Worm (Caenorhabditis elegans): ENCODE measurements around the gene fil-2.

fil-2 gene

ce11 chrV:6243260-6243659 lies 35.6 kb upstream of the fil-2 start:
- TF ChIP-seq snpc-4 (tag; optimal IDR thresholded peaks at IDR 0.05): no peak
- TF ChIP-seq zip-8 (tag; optimal IDR thresholded peaks at IDR 0.05): no peak
- no peak for TF ChIP-seq nhr-28 (tag; optimal IDR thresholded peaks at IDR 0.05)
- no peak for TF ChIP-seq M03D4.4 (tag; optimal IDR thresholded peaks at IDR 0.05)
- no peak for TF ChIP-seq sem-2 (GFP tag; optimal IDR thresholded peaks at IDR 0.05)
- TF ChIP-seq lsy-2 (tag; optimal IDR thresholded peaks at IDR 0.05): no peak
- no peak for TF ChIP-seq ham-2 (GFP tag; optimal IDR thresholded peaks at IDR 0.05)
- no peak for TF ChIP-seq lin-13 (tag; optimal IDR thresholded peaks at IDR 0.05)
- TF ChIP-seq tbx-8 (GFP tag; optimal IDR thresholded peaks at IDR 0.05): no peak
- no peak for TF ChIP-seq ceh-83 (GFP tag; optimal IDR thresholded peaks at IDR 0.05)
- no peak for TF ChIP-seq mep-1 (tag; optimal IDR thresholded peaks at IDR 0.05)
- TF ChIP-seq elt-1 (tag; optimal IDR thresholded peaks at IDR 0.05; ENCODE audit: borderline replicate concordance, insufficient read depth): no peak
- no peak for TF ChIP-seq nhr-76 (tag; optimal IDR thresholded peaks at IDR 0.05)

ce11 chrV:6244631-6245030 lies 34.2 kb upstream of the fil-2 start:
- TF ChIP-seq unc-39 (tag; optimal IDR thresholded peaks at IDR 0.05): no peak
- TF ChIP-seq unc-62 (GFP tag; optimal IDR thresholded peaks at IDR 0.05): no peak
- peak; percentile 26 for TF ChIP-seq ces-1 (GFP tag; optimal IDR thresholded peaks at IDR 0.05)
- TF ChIP-seq ceh-39 (tag; optimal IDR thresholded peaks at IDR 0.05): no peak
- no peak for TF ChIP-seq lin-13 (tag; optimal IDR thresholded peaks at IDR 0.05)
- TF ChIP-seq nhr-2 (tag; optimal IDR thresholded peaks at IDR 0.05): no peak
- TF ChIP-seq mls-2 (tag; optimal IDR thresholded peaks at IDR 0.05): no peak

- TF ChIP-seq mep-1 (tag; optimal IDR thresholded peaks at IDR 0.05) (peak; percentile 23), elt-1 (tag; optimal IDR thresholded peaks at IDR 0.05; ENCODE audit: borderline replicate concordance, insufficient read depth) (peak; percentile 49), nhr-12 (tag; optimal IDR thresholded peaks at IDR 0.05) (no peak), unc-62 (GFP tag; optimal IDR thresholded peaks at IDR 0.05) (peak; percentile 92), unc-120 (tag; optimal IDR thresholded peaks at IDR 0.05; ENCODE audit: poor library complexity, severe bottlenecking) (peak; percentile 24), blmp-1 (tag; optimal IDR thresholded peaks at IDR 0.05) (no peak), zip-8 (tag; optimal IDR thresholded peaks at IDR 0.05) (no peak), sptf-1 (tag; optimal IDR thresholded peaks at IDR 0.05) (no peak), ceh-83 (GFP tag; optimal IDR thresholded peaks at IDR 0.05) (no peak), sem-2 (GFP tag; optimal IDR thresholded peaks at IDR 0.05) (no peak), tbx-8 (GFP tag; optimal IDR thresholded peaks at IDR 0.05) (no peak), nhr-28 (tag; optimal IDR thresholded peaks at IDR 0.05) (no peak), nhr-237 (tag; optimal IDR thresholded peaks at IDR 0.05) (peak; percentile 81), hlh-1 (tag; optimal IDR thresholded peaks at IDR 0.05) (peak; percentile 54), drap-1 (GFP tag; optimal IDR thresholded peaks at IDR 0.05) (no peak), elt-3 (tag; optimal IDR thresholded peaks at IDR 0.05) (peak; percentile 80), ztf-11 (tag; optimal IDR thresholded peaks at IDR 0.05) (no peak), ham-2 (GFP tag; optimal IDR thresholded peaks at IDR 0.05) (no peak), mab-5 (tag; optimal IDR thresholded peaks at IDR 0.05) (no peak), ceh-43 (GFP tag; optimal IDR thresholded peaks at IDR 0.05) (no peak), cnd-1 (tag; optimal IDR thresholded peaks at IDR 0.05) (no peak), pha-4 (tag; optimal IDR thresholded peaks at IDR 0.05) (peak; percentile 29), snpc-4 (tag; optimal IDR thresholded peaks at IDR 0.05) (no peak), nhr-2 (tag; optimal IDR thresholded peaks at IDR 0.05) (peak; percentile 24), ces-1 (GFP tag; optimal IDR thresholded peaks at IDR 0.05) (peak; percentile 61), lin-32 (GFP tag; optimal IDR thresholded peaks at IDR 0.05) (no peak), nhr-76 (tag; optimal IDR thresholded peaks at IDR 0.05) (no peak), lsy-2 (tag; optimal IDR thresholded peaks at IDR 0.05) (peak; percentile 39), bed-3 (GFP tag; optimal IDR thresholded peaks at IDR 0.05) (no peak), unc-39 (tag; optimal IDR thresholded peaks at IDR 0.05) (no peak), ceh-39 (tag; optimal IDR thresholded peaks at IDR 0.05) (no peak), lin-13 (tag; optimal IDR thresholded peaks at IDR 0.05) (no peak), M03D4.4 (tag; optimal IDR thresholded peaks at IDR 0.05) (no peak), flh-1 (GFP tag; optimal IDR thresholded peaks at IDR 0.05) (no peak), mls-2 (tag; optimal IDR thresholded peaks at IDR 0.05) (no peak)
Measured at ce11 chrV:6246454-6246981, 32.3 kb upstream of the fil-2 start, which contains the start of gene dmd-7. Gene dmd-7, plus strand, starts transcription at chrV:6246931.
